Worm (Caenorhabditis elegans) whole organism, young adult: ENCODE data around the gene ttr-27.

ENCODE experiments used
- B0336.3 ChIP-seq: fragments of 200-800 bp; sonication (Bioruptor generic); IDR thresholded peaks from 2 replicates; pipeline ENCODE4 v1.3.6; 2022; ENCODE audit warnings: missing genetic modification characterization, missing compliant biosample characterization
- C17E4.6 ChIP-seq: fragments of 200-800 bp; sonication (Bioruptor generic); IDR thresholded peaks from 2 replicates; pipeline ENCODE4 v1.3.6; 2022; ENCODE audit warnings: missing genetic modification reagents, missing genetic modification characterization, missing compliant biosample characterization
- F39B2.1 ChIP-seq: fragments of 200-800 bp; sonication (Bioruptor generic); IDR thresholded peaks from 2 replicates; pipeline ENCODE4 v1.3.6; 2022; ENCODE audit warnings: missing genetic modification reagents, missing genetic modification characterization, missing compliant biosample characterization
- F57A8.1 ChIP-seq: fragments of 200-800 bp; sonication (Bioruptor generic); optimal IDR thresholded peaks from 2 replicates; lab custom pipeline; 2018; ENCODE audit warnings: mild to moderate bottlenecking, missing genetic modification characterization, moderate library complexity, missing compliant biosample characterization
- T26A5.8 ChIP-seq: sonication (generic microtip); optimal IDR thresholded peaks from 2 replicates; lab custom pipeline; 2016; ENCODE audit warnings: missing genetic modification characterization, missing compliant biosample characterization
- Y53F4B.3 ChIP-seq: fragments of 200-800 bp; sonication (Bioruptor generic); IDR thresholded peaks from 2 replicates; pipeline ENCODE4 v1.3.6; 2022; ENCODE audit warnings: missing genetic modification reagents, missing genetic modification characterization, missing compliant biosample characterization
- Y53G8AR.9 ChIP-seq: fragments of 200-800 bp; sonication (Bioruptor generic); conservative IDR thresholded peaks from 2 replicates; pipeline ENCODE4 v1.3.6; 2022; ENCODE audit warnings: missing genetic modification reagents, missing genetic modification characterization, missing compliant biosample characterization
- Y56A3A.18 ChIP-seq: fragments of 200-800 bp; sonication (Bioruptor generic); IDR thresholded peaks from 2 replicates; pipeline ENCODE4 v1.3.6; 2022; ENCODE audit warnings: missing genetic modification reagents, missing genetic modification characterization, missing compliant biosample characterization
- Y95B8A.8 ChIP-seq: fragments of 200-800 bp; sonication (Bioruptor generic); IDR thresholded peaks from 2 replicates; pipeline ENCODE4 v1.3.6; 2022; ENCODE audit warnings: missing genetic modification reagents, missing genetic modification characterization, missing compliant biosample characterization
- ama-1 ChIP-seq, 3 experiments: fragments of 150-350 bp in 1 of 3; sonication (generic microtip) in 2 of 3; optimal IDR thresholded peaks; 2 replicates each; lab custom pipeline; 2014 to 2018; ENCODE audit warnings: missing biosample characterization in 2 of 3, missing genetic modification characterization in 2 of 3, missing genetic modification reagents in 2 of 3
- aptf-2 ChIP-seq: fragments of 200-800 bp; sonication (Bioruptor generic); conservative IDR thresholded peaks from 2 replicates; pipeline ENCODE4 v1.3.6; 2022; ENCODE audit warnings: missing genetic modification reagents, missing genetic modification characterization, missing compliant biosample characterization
- atf-7 ChIP-seq: sonication (generic microtip); optimal IDR thresholded peaks from 2 replicates; lab custom pipeline; 2017; ENCODE audit warnings: mild to moderate bottlenecking, missing genetic modification characterization, missing compliant biosample characterization
- athp-1 ChIP-seq: sonication (generic microtip); optimal IDR thresholded peaks from 2 replicates; lab custom pipeline; 2017; ENCODE audit warnings: mild to moderate bottlenecking, missing genetic modification characterization, missing compliant biosample characterization
- attf-5 ChIP-seq: fragments of 200-800 bp; sonication (Bioruptor generic); optimal IDR thresholded peaks from 2 replicates; lab custom pipeline; 2018; ENCODE audit warnings: mild to moderate bottlenecking, missing genetic modification characterization, missing compliant biosample characterization
- bed-2 ChIP-seq: fragments of 200-800 bp; sonication (Bioruptor generic); IDR thresholded peaks from 2 replicates; pipeline ENCODE4 v1.3.6; 2022; ENCODE audit warnings: missing genetic modification reagents, missing genetic modification characterization, missing compliant biosample characterization
- ceh-100 ChIP-seq: fragments of 200-800 bp; sonication (Bioruptor generic); IDR thresholded peaks from 2 replicates; pipeline ENCODE4 v1.3.6; 2022; ENCODE audit warnings: missing genetic modification reagents, missing genetic modification characterization, missing compliant biosample characterization
- ceh-40 ChIP-seq: fragments of 200-800 bp; sonication (Bioruptor generic); IDR thresholded peaks from 2 replicates; pipeline ENCODE4 v1.3.6; 2022; ENCODE audit warnings: missing genetic modification characterization, missing compliant biosample characterization
- ceh-91 ChIP-seq: fragments of 200-800 bp; sonication (Bioruptor generic); IDR thresholded peaks from 2 replicates; pipeline ENCODE4 v1.3.6; 2022; ENCODE audit warnings: missing genetic modification reagents, missing genetic modification characterization, missing compliant biosample characterization
- chd-7 ChIP-seq: sonication (generic microtip); optimal IDR thresholded peaks from 2 replicates; lab custom pipeline; 2016; ENCODE audit warnings: mild to moderate bottlenecking, missing genetic modification characterization, moderate library complexity, missing compliant biosample characterization
- die-1 ChIP-seq: sonication (generic microtip); optimal IDR thresholded peaks from 2 replicates; lab custom pipeline; 2016; ENCODE audit warnings: missing genotype, mild to moderate bottlenecking, missing genetic modification characterization, missing compliant biosample characterization
- dox-1 ChIP-seq: fragments of 200-800 bp; sonication (Bioruptor generic); IDR thresholded peaks from 2 replicates; pipeline ENCODE4 v1.3.6; 2022; ENCODE audit warnings: missing genetic modification reagents, missing genetic modification characterization, missing compliant biosample characterization
- dpff-1 ChIP-seq: sonication (generic microtip); optimal IDR thresholded peaks from 2 replicates; lab custom pipeline; 2017; ENCODE audit warnings: mild to moderate bottlenecking, missing genetic modification characterization, missing compliant biosample characterization
- egl-44 ChIP-seq: fragments of 200-800 bp; sonication (Bioruptor generic); IDR thresholded peaks from 2 replicates; pipeline ENCODE4 v1.3.6; 2022; ENCODE audit warnings: missing genetic modification reagents, missing genetic modification characterization, missing compliant biosample characterization
- fkh-3 ChIP-seq: sonication (generic microtip); optimal IDR thresholded peaks from 2 replicates; lab custom pipeline; 2016; ENCODE audit warnings: mild to moderate bottlenecking, missing genetic modification characterization, missing compliant biosample characterization
- gei-17 ChIP-seq: fragments of 200-800 bp; sonication (Bioruptor generic); optimal IDR thresholded peaks from 2 replicates; lab custom pipeline; 2018; ENCODE audit warnings: mild to moderate bottlenecking, missing genetic modification characterization, missing compliant biosample characterization
- lag-1 ChIP-seq: fragments of 200-800 bp; sonication (Bioruptor generic); IDR thresholded peaks from 2 replicates; pipeline ENCODE4 v1.3.6; 2022; ENCODE audit warnings: missing genetic modification reagents, missing genetic modification characterization, missing compliant biosample characterization
- lin-26 ChIP-seq: fragments of 200-800 bp; sonication (Bioruptor generic); IDR thresholded peaks from 2 replicates; pipeline ENCODE4 v1.3.6; 2022; ENCODE audit warnings: missing genetic modification reagents, missing genetic modification characterization, missing compliant biosample characterization
- lin-35 ChIP-seq, 3 experiments: fragments of 150-350 bp in 2 of 3; sonication (generic microtip) in 1 of 3; optimal IDR thresholded peaks; 2 replicates each; lab custom pipeline; 2014 to 2018; ENCODE audit warnings: missing biosample characterization in 3 of 3, missing genetic modification characterization in 3 of 3, missing genetic modification reagents in 3 of 3
- lin-54 ChIP-seq: fragments of 200-800 bp; sonication (Bioruptor generic); optimal IDR thresholded peaks from 2 replicates; lab custom pipeline; 2018; ENCODE audit warnings: mild to moderate bottlenecking, missing genetic modification characterization, missing compliant biosample characterization
- lsl-1 ChIP-seq: fragments of 200-800 bp; sonication (Bioruptor generic); optimal IDR thresholded peaks from 2 replicates; lab custom pipeline; 2018; ENCODE audit warnings: mild to moderate bottlenecking, missing genetic modification characterization, moderate library complexity, missing compliant biosample characterization
- madf-6 ChIP-seq: fragments of 200-800 bp; sonication (Bioruptor generic); IDR thresholded peaks from 2 replicates; pipeline ENCODE4 v1.3.6; 2022; ENCODE audit warnings: missing genetic modification reagents, missing genetic modification characterization, missing compliant biosample characterization
- mcd-1 ChIP-seq: fragments of 200-800 bp; sonication (Bioruptor generic); IDR thresholded peaks from 2 replicates; pipeline ENCODE4 v1.3.6; 2022; ENCODE audit warnings: missing genetic modification reagents, missing genetic modification characterization, missing compliant biosample characterization
- mes-4 ChIP-seq: sonication (generic microtip); optimal IDR thresholded peaks from 2 replicates; lab custom pipeline; 2016; ENCODE audit warnings: missing genotype, missing genetic modification characterization, missing compliant biosample characterization
- mxl-1 ChIP-seq: sonication (generic microtip); optimal IDR thresholded peaks from 2 replicates; lab custom pipeline; 2016; ENCODE audit warnings: missing genetic modification characterization, missing compliant biosample characterization
- nhr-179 ChIP-seq: sonication (generic microtip); optimal IDR thresholded peaks from 2 replicates; lab custom pipeline; 2016; ENCODE audit warnings: mild to moderate bottlenecking, missing genetic modification characterization, missing compliant biosample characterization
- nhr-27 ChIP-seq: fragments of 200-800 bp; sonication (Bioruptor generic); optimal IDR thresholded peaks from 2 replicates; lab custom pipeline; 2018; ENCODE audit warnings: mild to moderate bottlenecking, missing genetic modification characterization, moderate library complexity, missing compliant biosample characterization
- nhr-80 ChIP-seq: sonication (generic microtip); optimal IDR thresholded peaks from 2 replicates; lab custom pipeline; 2016; ENCODE audit warnings: missing genetic modification characterization, missing compliant biosample characterization
- rec-8 ChIP-seq, 2 experiments: sonication (generic microtip); optimal IDR thresholded peaks; 2 replicates each; lab custom pipeline; 2016; ENCODE audit warnings: mild to moderate bottlenecking in 2 of 2, missing genetic modification characterization in 2 of 2, missing genetic modification reagents in 2 of 2, missing genotype in 2 of 2, missing biosample characterization in 1 of 2, missing compliant biosample characterization in 1 of 2, moderate library complexity in 1 of 2
- snpc-1.3 ChIP-seq: sonication (generic microtip); optimal IDR thresholded peaks from 2 replicates; lab custom pipeline; 2017; ENCODE audit warnings: missing genetic modification characterization, mild to moderate bottlenecking, missing compliant biosample characterization, antibody characterized with exemption, moderate library complexity, missing genotype, missing genetic modification reagents; ENCODE audit not compliant: insufficient read depth
- snpc-3.4 ChIP-seq: sonication (generic microtip); optimal IDR thresholded peaks from 2 replicates; lab custom pipeline; 2017; ENCODE audit warnings: missing genetic modification characterization, mild to moderate bottlenecking, missing compliant biosample characterization, antibody characterized with exemption, moderate library complexity, missing genotype, missing genetic modification reagents
- unc-130 ChIP-seq: sonication (generic microtip); optimal IDR thresholded peaks from 2 replicates; lab custom pipeline; 2016; ENCODE audit warnings: missing genetic modification reagents, missing genetic modification characterization, missing compliant biosample characterization
- xnd-1 ChIP-seq: sonication (generic microtip); optimal IDR thresholded peaks from 2 replicates; lab custom pipeline; 2016; ENCODE audit warnings: missing genotype, missing genetic modification reagents, missing genetic modification characterization, missing compliant biosample characterization
- ztf-22 ChIP-seq: fragments of 200-800 bp; sonication (Bioruptor generic); optimal IDR thresholded peaks from 2 replicates; lab custom pipeline; 2018; ENCODE audit warnings: mild to moderate bottlenecking, missing genetic modification characterization, moderate library complexity, missing compliant biosample characterization
- ztf-25 ChIP-seq: fragments of 200-800 bp; sonication (Bioruptor generic); IDR thresholded peaks from 2 replicates; pipeline ENCODE4 v1.3.6; 2022; ENCODE audit warnings: missing genetic modification reagents, missing genetic modification characterization, missing compliant biosample characterization
- ztf-28 ChIP-seq: fragments of 200-800 bp; sonication (Bioruptor generic); IDR thresholded peaks from 2 replicates; pipeline ENCODE4 v1.3.6; 2022; ENCODE audit warnings: missing genetic modification reagents, missing genetic modification characterization, missing compliant biosample characterization
- ztf-6 ChIP-seq: fragments of 200-800 bp; sonication (Bioruptor generic); IDR thresholded peaks from 2 replicates; pipeline ENCODE4 v1.3.6; 2022; ENCODE audit warnings: missing genetic modification reagents, missing genetic modification characterization, missing compliant biosample characterization

ttr-27 gene

DNA sequence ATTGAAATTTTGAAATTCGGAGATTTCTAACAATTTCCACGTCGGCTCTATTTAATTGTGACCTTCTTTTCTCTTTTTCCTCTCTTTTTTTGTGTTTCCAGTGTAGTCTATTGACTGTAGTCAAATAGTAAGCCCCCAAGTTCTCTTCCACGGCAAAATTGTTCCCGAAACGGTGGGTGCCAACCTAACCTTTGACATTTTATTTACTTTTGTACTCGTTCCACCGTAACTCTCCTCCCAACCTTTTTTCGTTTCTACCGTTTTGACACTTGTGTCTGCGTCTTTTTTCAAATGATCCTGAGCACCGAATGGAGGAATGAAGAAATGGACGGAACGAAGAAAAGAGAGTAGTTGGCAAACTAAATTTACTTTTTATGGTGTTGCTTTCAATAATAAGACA, 33.2 kb downstream of the ttr-27 start:
- TF ChIP-seq C17E4.6 (GFP tag; lab: Robert Waterston, UW) (no peak), F57A8.1 (GFP tag; lab: Kevin White, UChicago) (no peak), ceh-100 (GFP tag; lab: Robert Waterston, UW) (no peak), attf-5 (GFP tag; lab: Kevin White, UChicago) (no peak), ama-1 (optimal IDR thresholded peaks at IDR 0.05; lab: Kevin White, UChicago) (no peak), ama-1 (GFP tag; optimal IDR thresholded peaks at IDR 0.05; lab: Kevin White, UChicago) (no peak), snpc-3.4 (tag; lab: Kevin White, UChicago) (no peak), xnd-1 (tag; lab: Kevin White, UChicago) (no peak)

ce11 chrV:12869948-12870347, 34.0 kb downstream of the ttr-27 start, which contains the start of gene T07F10.3:
TSS of gene T07F10.3 (minus strand) at chrV:12870045.
- TF ChIP-seq ztf-25 = peak; percentile 75
- no peak for TF ChIP-seq egl-44 (GFP tag; lab: Robert Waterston, UW)
- TF ChIP-seq nhr-179 (tag; lab: Kevin White, UChicago) = no peak
- TF ChIP-seq ztf-28 (GFP tag; lab: Robert Waterston, UW) = peak; percentile 78; the same call in 1 of the 2 replicates
- TF ChIP-seq gei-17 (GFP tag; lab: Kevin White, UChicago) = peak; percentile 3
- peak; percentile 15 for TF ChIP-seq snpc-1.3
- peak; percentile 82 for TF ChIP-seq chd-7 (tag; lab: Kevin White, UChicago)
- peak; percentile 88 for TF ChIP-seq mcd-1
- TF ChIP-seq lag-1 (GFP tag; lab: Robert Waterston, UW) = 0 out of 2 replicates have a peak, but pooled peaks have one; percentile 81
- TF ChIP-seq mxl-1 (tag; lab: Kevin White, UChicago) = no peak
- no peak for TF ChIP-seq Y53F4B.3 (GFP tag; lab: Robert Waterston, UW)
- peak; percentile 95 for TF ChIP-seq lin-54
- peak; percentile 80 for TF ChIP-seq athp-1 (tag; lab: Kevin White, UChicago)
- TF ChIP-seq bed-2 (GFP tag; lab: Robert Waterston, UW) = peak; percentile 92
- TF ChIP-seq lin-26 (GFP tag; lab: Robert Waterston, UW) = no peak
- TF ChIP-seq fkh-3 (tag; lab: Kevin White, UChicago) = no peak
- no peak for TF ChIP-seq F39B2.1 (GFP tag; lab: Robert Waterston, UW)
- TF ChIP-seq lin-35 (GFP tag; optimal IDR thresholded peaks at IDR 0.05; lab: Kevin White, UChicago) = peak; percentile 42 to 94 (median 52)
- TF ChIP-seq ceh-91 (GFP tag; lab: Robert Waterston, UW) = peak; percentile 48; the same call in 1 of the 2 replicates
- no peak for TF ChIP-seq Y56A3A.18
- peak; percentile 55 for TF ChIP-seq lsl-1 (GFP tag; lab: Kevin White, UChicago)
- 0 out of 2 replicates have a peak, but pooled peaks have one; percentile 69 for TF ChIP-seq aptf-2 (GFP tag; lab: Robert Waterston, UW)
- peak; percentile 95 for TF ChIP-seq unc-130 (GFP tag; lab: Kevin White, UChicago)
- no peak for TF ChIP-seq nhr-80 (tag; lab: Kevin White, UChicago)
- TF ChIP-seq Y95B8A.8 (GFP tag; lab: Robert Waterston, UW) = no peak
- peak; percentile 58; the same call in 1 of the 2 replicates for TF ChIP-seq ceh-40 (GFP tag; lab: Robert Waterston, UW)
- TF ChIP-seq dox-1 = peak; percentile 90
- TF ChIP-seq T26A5.8 (tag; lab: Kevin White, UChicago) = no peak
- 0 out of 2 replicates have a peak, but pooled peaks have one; percentile 46 for TF ChIP-seq B0336.3
- peak; percentile 57 for TF ChIP-seq atf-7 (tag; lab: Kevin White, UChicago)
- TF ChIP-seq nhr-27 (tag; lab: Kevin White, UChicago) = no peak
- no peak for TF ChIP-seq dpff-1
- TF ChIP-seq Y53G8AR.9 (GFP tag; lab: Robert Waterston, UW) = peak; percentile 49; the same call in 1 of the 2 replicates
- peak; percentile 37; the same call in 1 of the 2 replicates for TF ChIP-seq ceh-100 (GFP tag; lab: Robert Waterston, UW)
- TF ChIP-seq madf-6 (GFP tag; lab: Robert Waterston, UW) = peak; percentile 83
- TF ChIP-seq ztf-6 (GFP tag; lab: Robert Waterston, UW) = 0 out of 2 replicates have a peak, but pooled peaks have one; percentile 40
- no peak for TF ChIP-seq F57A8.1 (GFP tag; lab: Kevin White, UChicago)
- no peak for TF ChIP-seq mes-4 (tag; lab: Kevin White, UChicago)
- peak; percentile 63 for TF ChIP-seq ztf-22 (GFP tag; lab: Kevin White, UChicago)
- peak; percentile 76 to 85 for TF ChIP-seq rec-8 (tag; optimal IDR thresholded peaks at IDR 0.05; lab: Kevin White, UChicago)
- TF ChIP-seq die-1 = no peak
